Fruit fly (Drosophila melanogaster) whole organism, pupa: Measurements from ENCODE around the gene CG32483.

Experiments used
- CG10348 ChIP-seq: fragments of 200-800 bp; sonication (Bioruptor generic); IDR thresholded peaks from 2 replicates; pipeline ENCODE4 v1.3.6; 2022; ENCODE audit warnings: missing biosample characterization, missing genetic modification characterization
- CG12605 ChIP-seq: fragments of 200-800 bp; sonication (Bioruptor generic); IDR thresholded peaks from 2 replicates; pipeline ENCODE4 v1.3.6; 2022; ENCODE audit warnings: missing biosample characterization, missing genetic modification characterization
- CG13204 ChIP-seq: fragments of 200-800 bp; sonication (Bioruptor generic); optimal IDR thresholded peaks from 2 replicates; lab custom pipeline; 2018; ENCODE audit warnings: missing biosample characterization, mild to moderate bottlenecking, missing genetic modification characterization, moderate library complexity
- CG17806 ChIP-seq: fragments of 200-800 bp; sonication (Bioruptor generic); optimal IDR thresholded peaks from 2 replicates; lab custom pipeline; 2018; ENCODE audit warnings: missing biosample characterization, mild to moderate bottlenecking, missing genetic modification characterization, moderate library complexity
- CG32121 ChIP-seq: fragments of 200-800 bp; sonication (Bioruptor generic); IDR thresholded peaks from 2 replicates; pipeline ENCODE4 v1.3.6; 2022; ENCODE audit warnings: missing biosample characterization, missing genetic modification characterization
- CG8301 ChIP-seq: fragments of 200-800 bp; sonication (Bioruptor generic); optimal IDR thresholded peaks from 2 replicates; lab custom pipeline; 2018; ENCODE audit warnings: missing biosample characterization, mild to moderate bottlenecking, missing genetic modification characterization
- D1 ChIP-seq: fragments of 200-800 bp; sonication (Bioruptor generic); optimal IDR thresholded peaks from 2 replicates; lab custom pipeline; 2018; ENCODE audit warnings: missing biosample characterization, mild to moderate bottlenecking, missing genetic modification characterization, moderate library complexity
- EcR ChIP-seq: fragments of 200-800 bp; sonication (Bioruptor generic); optimal IDR thresholded peaks from 3 replicates; lab custom pipeline; 2019; ENCODE audit warnings: missing biosample characterization, missing genetic modification characterization, mild to moderate bottlenecking, moderate library complexity, missing genetic modification reagents
- Snoo ChIP-seq: fragments of 200-800 bp; sonication (Bioruptor generic); optimal IDR thresholded peaks from 3 replicates; lab custom pipeline; 2017; ENCODE audit warnings: missing biosample characterization, mild to moderate bottlenecking, missing genetic modification characterization, inconsistent platforms

- TF ChIP-seq CG32121 (peak; percentile 31), EcR (no peak), CG12605 (GFP tag; lab: Robert Waterston, UW) (no peak), CG17806 (tag; lab: Kevin White, UChicago) (no peak), CG10348 (no peak), D1 (tag; lab: Kevin White, UChicago) (no peak), CG13204 (no peak), Snoo (tag; lab: Kevin White, UChicago) (no peak), CG8301 (tag; lab: Kevin White, UChicago) (no peak)
These were observed 32.0 kb upstream of the CG32483 start for dm6 chr3L:721863-722262.
